Fruit fly (Drosophila melanogaster) whole organism, embryonic: ENCODE data around the gene Acbp6.

ENCODE experiments used
- Bgb ChIP-seq: fragments of 200-800 bp; sonication (Bioruptor generic); IDR thresholded peaks from 2 replicates; pipeline ENCODE4 v1.3.6; 2022; ENCODE audit warnings: missing biosample characterization, missing genetic modification characterization; ENCODE audit not compliant: partially characterized antibody
- C15 ChIP-seq: fragments of 200-800 bp; sonication (Bioruptor generic); IDR thresholded peaks from 3 replicates; pipeline ENCODE4 v1.3.6; 2022; ENCODE audit warnings: missing biosample characterization, missing genetic modification characterization
- CG10979 ChIP-seq: fragments of 200-800 bp; sonication (Bioruptor generic); optimal IDR thresholded peaks from 2 replicates; lab custom pipeline; 2018; ENCODE audit warnings: missing biosample characterization, mild to moderate bottlenecking, missing genetic modification characterization, moderate library complexity
- CG11560 ChIP-seq: fragments of 200-800 bp; sonication (Bioruptor generic); IDR thresholded peaks from 3 replicates; pipeline ENCODE4 v1.3.6; 2022; ENCODE audit warnings: missing biosample characterization, missing genetic modification characterization
- CG13296 ChIP-seq: fragments of 200-800 bp; sonication (Bioruptor generic); optimal IDR thresholded peaks from 3 replicates; lab custom pipeline; 2018; ENCODE audit warnings: missing biosample characterization, mild to moderate bottlenecking, missing genetic modification characterization
- CG15514 ChIP-seq: fragments of 200-800 bp; sonication (Bioruptor generic); optimal IDR thresholded peaks from 3 replicates; lab custom pipeline; 2017; ENCODE audit warnings: missing biosample characterization, missing genetic modification characterization, mild to moderate bottlenecking, moderate library complexity, missing genetic modification reagents
- CG2129 ChIP-seq: fragments of 200-800 bp; sonication (Bioruptor generic); IDR thresholded peaks from 2 replicates; pipeline ENCODE4 v1.3.6; 2022; ENCODE audit warnings: missing biosample characterization, missing genetic modification characterization; ENCODE audit not compliant: partially characterized antibody
- CG3281 ChIP-seq: fragments of 200-800 bp; sonication (Bioruptor generic); optimal IDR thresholded peaks from 3 replicates; lab custom pipeline; 2017; ENCODE audit warnings: missing biosample characterization, mild to moderate bottlenecking, missing genetic modification characterization
- CG33213 ChIP-seq: fragments of 200-800 bp; sonication (Bioruptor generic); optimal IDR thresholded peaks from 3 replicates; lab custom pipeline; 2016; ENCODE audit warnings: missing biosample characterization, missing genetic modification characterization
- CG4617 ChIP-seq: fragments of 200-800 bp; sonication (Bioruptor generic); optimal IDR thresholded peaks from 3 replicates; lab custom pipeline; 2016; ENCODE audit warnings: missing biosample characterization, missing genetic modification characterization, borderline replicate concordance
- CG4820 ChIP-seq: fragments of 200-800 bp; sonication (Bioruptor generic); optimal IDR thresholded peaks from 3 replicates; lab custom pipeline; 2016; ENCODE audit warnings: missing biosample characterization, missing genetic modification characterization
- CG4854 ChIP-seq: fragments of 200-800 bp; sonication (Bioruptor generic); optimal IDR thresholded peaks from 2 replicates; lab custom pipeline; 2016; ENCODE audit warnings: missing biosample characterization, missing genetic modification characterization, inconsistent platforms
- CG6272 ChIP-seq: fragments of 200-800 bp; sonication (Bioruptor generic); IDR thresholded peaks from 2 replicates; pipeline ENCODE4 v1.3.6; 2022; ENCODE audit warnings: missing biosample characterization, missing genetic modification characterization
- CG6683 ChIP-seq: fragments of 200-800 bp; sonication (Bioruptor generic); optimal IDR thresholded peaks from 2 replicates; lab custom pipeline; 2017; ENCODE audit warnings: missing biosample characterization, mild to moderate bottlenecking, missing genetic modification characterization, missing genetic modification reagents
- CG6791 ChIP-seq: fragments of 200-800 bp; sonication (Bioruptor generic); IDR thresholded peaks from 3 replicates; pipeline ENCODE4 v1.3.6; 2022; ENCODE audit warnings: missing biosample characterization, missing genetic modification characterization; ENCODE audit not compliant: partially characterized antibody
- CG9817 ChIP-seq: fragments of 200-800 bp; sonication (Bioruptor generic); optimal IDR thresholded peaks from 2 replicates; lab custom pipeline; 2018; ENCODE audit warnings: missing biosample characterization, mild to moderate bottlenecking, missing genetic modification characterization, moderate library complexity
- CHES-1-like ChIP-seq: fragments of 200-800 bp; sonication (Bioruptor generic); optimal IDR thresholded peaks from 2 replicates; lab custom pipeline; 2016; ENCODE audit warnings: missing biosample characterization, missing genetic modification characterization
- CoRest ChIP-seq: fragments of 200-800 bp; sonication (Bioruptor generic); optimal IDR thresholded peaks from 3 replicates; lab custom pipeline; 2018; ENCODE audit warnings: missing biosample characterization, mild to moderate bottlenecking, missing genetic modification characterization, moderate library complexity
- Doc2 ChIP-seq: fragments of 200-800 bp; sonication (Bioruptor generic); IDR thresholded peaks from 2 replicates; pipeline ENCODE4 v1.3.6; 2022; ENCODE audit warnings: missing biosample characterization, missing genetic modification characterization
- E2f2 ChIP-seq: fragments of 200-800 bp; sonication (Bioruptor generic); IDR thresholded peaks from 2 replicates; pipeline ENCODE4 v1.3.6; 2022; ENCODE audit warnings: missing biosample characterization, missing genetic modification characterization
- Lim3 ChIP-seq: fragments of 200-800 bp; sonication (Bioruptor generic); IDR thresholded peaks from 2 replicates; pipeline ENCODE4 v1.3.6; 2022; ENCODE audit warnings: missing biosample characterization, missing genetic modification characterization
- MBD-R2 ChIP-seq: fragments of 200-800 bp; sonication (Bioruptor generic); IDR thresholded peaks from 2 replicates; pipeline ENCODE4 v1.3.6; 2022; ENCODE audit warnings: missing biosample characterization, missing genetic modification characterization
- Mes4 ChIP-seq: fragments of 200-800 bp; sonication (Bioruptor generic); optimal IDR thresholded peaks from 2 replicates; lab custom pipeline; 2016; ENCODE audit warnings: missing biosample characterization, missing genetic modification characterization
- Opbp ChIP-seq: fragments of 200-800 bp; sonication (Bioruptor generic); IDR thresholded peaks from 3 replicates; pipeline ENCODE4 v1.3.6; 2022; ENCODE audit warnings: missing biosample characterization, missing genetic modification characterization; ENCODE audit not compliant: partially characterized antibody
- Rfx ChIP-seq: fragments of 200-800 bp; sonication (Bioruptor generic); IDR thresholded peaks from 2 replicates; pipeline ENCODE4 v1.3.6; 2022; ENCODE audit warnings: missing biosample characterization, missing genetic modification characterization
- Six4 ChIP-seq: fragments of 200-800 bp; sonication (Bioruptor generic); optimal IDR thresholded peaks from 2 replicates; lab custom pipeline; 2016; ENCODE audit warnings: missing biosample characterization, missing genetic modification characterization
- Stat92E ChIP-seq, 3 experiments: fragments of >200 bp in 2 of 3; fragments of 200-800 bp in 1 of 3; sonication (Bioruptor generic) in 1 of 3; optimal IDR thresholded peaks; 2 replicates each; lab custom pipeline; 2017 to 2019; ENCODE audit warnings: missing biosample characterization in 3 of 3, missing genetic modification characterization in 3 of 3, mild to moderate bottlenecking in 1 of 3, moderate library complexity in 1 of 3
- Tbp ChIP-seq: fragments of >200 bp; optimal IDR thresholded peaks from 2 replicates; lab custom pipeline; 2018; ENCODE audit warnings: missing biosample characterization, missing genetic modification characterization
- cg ChIP-seq: fragments of 200-800 bp; sonication (Bioruptor generic); optimal IDR thresholded peaks from 3 replicates; lab custom pipeline; 2019; ENCODE audit warnings: missing biosample characterization, mild to moderate bottlenecking, missing genetic modification characterization, moderate library complexity
- cwo ChIP-seq: fragments of 200-800 bp; sonication (Bioruptor generic); optimal IDR thresholded peaks from 3 replicates; lab custom pipeline; 2017; ENCODE audit warnings: missing biosample characterization, missing genetic modification characterization, mild to moderate bottlenecking, moderate library complexity, missing genetic modification reagents
- dm ChIP-seq: fragments of 200-800 bp; sonication (Bioruptor generic); optimal IDR thresholded peaks from 3 replicates; lab custom pipeline; 2016; ENCODE audit warnings: missing biosample characterization, missing genetic modification characterization
- gfzf ChIP-seq: fragments of 200-800 bp; sonication (Bioruptor generic); optimal IDR thresholded peaks from 2 replicates; lab custom pipeline; 2016; ENCODE audit warnings: missing biosample characterization, mild to moderate bottlenecking, missing genetic modification characterization, moderate library complexity
- hb ChIP-seq: fragments of 200-800 bp; sonication (Bioruptor generic); IDR thresholded peaks from 3 replicates; pipeline ENCODE4 v1.3.6; 2022; ENCODE audit warnings: missing biosample characterization, missing genetic modification characterization; ENCODE audit not compliant: partially characterized antibody
- inv ChIP-seq: fragments of 200-800 bp; sonication (Bioruptor generic); IDR thresholded peaks from 2 replicates; pipeline ENCODE4 v1.3.6; 2022; ENCODE audit warnings: missing biosample characterization, missing genetic modification characterization; ENCODE audit not compliant: partially characterized antibody
- jigr1 ChIP-seq: fragments of 200-800 bp; sonication (Bioruptor generic); IDR thresholded peaks from 3 replicates; pipeline ENCODE4 v1.3.6; 2022; ENCODE audit warnings: missing biosample characterization, missing genetic modification characterization
- lab ChIP-seq: fragments of 200-800 bp; sonication (Bioruptor generic); optimal IDR thresholded peaks from 3 replicates; lab custom pipeline; 2017; ENCODE audit warnings: missing biosample characterization, missing genetic modification characterization, mild to moderate bottlenecking, moderate library complexity, missing genetic modification reagents
- mld ChIP-seq: fragments of 200-800 bp; sonication (Bioruptor generic); IDR thresholded peaks from 3 replicates; pipeline ENCODE4 v1.3.6; 2022; ENCODE audit warnings: missing biosample characterization, missing genetic modification characterization; ENCODE audit not compliant: partially characterized antibody
- pho ChIP-seq: fragments of 200-800 bp; sonication (Bioruptor generic); optimal IDR thresholded peaks from 2 replicates; lab custom pipeline; 2016; ENCODE audit warnings: missing biosample characterization, missing genetic modification characterization
- prd ChIP-seq, 3 experiments: fragments of >200 bp in 2 of 3; fragments of 200-800 bp in 1 of 3; sonication (Bioruptor generic) in 1 of 3; optimal IDR thresholded peaks in 2 of 3; IDR thresholded peaks in 1 of 3; 2 replicates in 2 of 3; 3 replicates in 1 of 3; pipeline versions ENCODE4 v1.3.6 to Lab custom; 2017 to 2022; ENCODE audit warnings: missing biosample characterization in 1 of 3, missing genetic modification characterization in 1 of 3
- pum ChIP-seq: fragments of 200-800 bp; sonication (Bioruptor generic); optimal IDR thresholded peaks from 2 replicates; lab custom pipeline; 2016; ENCODE audit warnings: missing biosample characterization, missing genetic modification characterization
- schlank ChIP-seq: fragments of 200-800 bp; sonication (Bioruptor generic); optimal IDR thresholded peaks from 2 replicates; lab custom pipeline; 2018; ENCODE audit warnings: missing biosample characterization, mild to moderate bottlenecking, missing genetic modification characterization
- shn ChIP-seq: fragments of 200-800 bp; sonication (Bioruptor generic); optimal IDR thresholded peaks from 3 replicates; lab custom pipeline; 2016; ENCODE audit warnings: missing biosample characterization, missing genetic modification characterization
- stwl ChIP-seq: fragments of 200-800 bp; sonication (Bioruptor generic); optimal IDR thresholded peaks from 3 replicates; lab custom pipeline; 2018; ENCODE audit warnings: missing biosample characterization, mild to moderate bottlenecking, missing genetic modification characterization, moderate library complexity
- tna ChIP-seq: fragments of 200-800 bp; sonication (Bioruptor generic); IDR thresholded peaks from 2 replicates; pipeline ENCODE4 v1.3.6; 2022; ENCODE audit warnings: missing biosample characterization, missing genetic modification characterization; ENCODE audit not compliant: partially characterized antibody
- toy ChIP-seq: fragments of 200-800 bp; sonication (Bioruptor generic); IDR thresholded peaks from 2 replicates; pipeline ENCODE4 v1.3.6; 2022; ENCODE audit warnings: missing biosample characterization, missing genetic modification characterization
- zen ChIP-seq: fragments of 200-800 bp; sonication (Bioruptor generic); optimal IDR thresholded peaks from 3 replicates; lab custom pipeline; 2018; ENCODE audit warnings: missing biosample characterization, mild to moderate bottlenecking, missing genetic modification characterization, moderate library complexity
- zen2 ChIP-seq: fragments of 200-800 bp; sonication (Bioruptor generic); IDR thresholded peaks from 3 replicates; pipeline ENCODE4 v1.3.6; 2022; ENCODE audit warnings: missing biosample characterization, missing genetic modification characterization; ENCODE audit not compliant: partially characterized antibody

Gene Acbp6

DNA sequence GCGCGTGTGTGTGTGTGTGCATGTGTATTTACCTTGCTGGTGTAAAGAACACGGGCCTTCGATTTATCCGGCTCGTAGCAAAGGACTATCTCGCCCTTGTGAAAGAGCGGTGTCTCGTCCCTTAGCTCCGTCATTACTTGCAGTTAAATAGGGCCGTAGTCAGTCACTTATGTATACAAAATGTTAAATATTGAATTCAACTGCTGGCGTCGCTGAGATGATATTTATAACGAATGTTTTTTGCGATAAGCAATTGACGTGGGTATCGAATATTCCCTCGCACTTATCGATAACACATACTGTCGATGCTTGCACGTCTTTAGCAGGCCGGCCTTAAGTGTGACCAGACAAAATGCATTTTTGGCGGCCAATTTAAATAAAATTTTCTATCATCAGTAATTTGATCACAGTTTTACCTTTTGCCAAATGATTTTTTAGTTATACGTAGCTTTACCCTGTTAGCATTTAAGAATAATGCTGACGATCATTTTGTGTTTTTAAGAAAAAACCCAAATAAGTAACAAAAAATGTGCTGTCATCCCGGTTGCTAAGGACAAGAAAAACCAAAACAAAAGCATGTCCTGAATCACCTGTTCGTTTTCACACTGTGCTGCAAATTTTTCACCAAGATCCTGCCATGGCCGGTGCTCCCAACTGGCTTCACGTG, 3.3 kb upstream of the Acbp6 start, which contains the start of the genes msl-3 and BBS1 (continued):
- TF ChIP-seq CG4854 (GFP tag; lab: Kevin White, UChicago) (no peak), pum (GFP tag; lab: Kevin White, UChicago) (no peak), Six4 (GFP tag; lab: Kevin White, UChicago) (no peak), Lim3 (no peak), tna (GFP tag; lab: Robert Waterston, UW) (peak; percentile 54), jigr1 (GFP tag; lab: Robert Waterston, UW) (no peak), Tbp (GFP tag; lab: Kevin White, UChicago) (no peak), CG6683 (GFP tag; lab: Kevin White, UChicago) (no peak), hb (GFP tag; lab: Robert Waterston, UW) (0 out of 3 replicates have a peak, but pooled peaks have one; percentile 61), dm (peak; percentile 16), CG6791 (peak; percentile 72; the same call in 2 of the 3 replicates), cg (peak; percentile 90), CHES-1-like (peak; percentile 42), schlank (tag; lab: Kevin White, UChicago) (no peak), lab (GFP tag; lab: Kevin White, UChicago) (peak; percentile 13), zen (tag; lab: Kevin White, UChicago) (peak; percentile 28), inv (peak; percentile 33; the same call in 1 of the 2 replicates), CG9817 (tag; lab: Kevin White, UChicago) (no peak), gfzf (GFP tag; lab: Kevin White, UChicago) (peak; percentile 49), CG3281 (GFP tag; lab: Kevin White, UChicago) (peak; percentile 2), CG2129 (GFP tag; lab: Robert Waterston, UW) (peak; percentile 29; the same call in 1 of the 2 replicates), CG13296 (GFP tag; lab: Kevin White, UChicago) (no peak), CG15514 (GFP tag; lab: Kevin White, UChicago) (peak; percentile 76), CG4820 (GFP tag; lab: Kevin White, UChicago) (no peak), Doc2 (GFP tag; lab: Robert Waterston, UW) (no peak), Rfx (GFP tag; lab: Robert Waterston, UW) (0 out of 2 replicates have a peak, but pooled peaks have one; percentile 4), stwl (tag; lab: Kevin White, UChicago) (peak; percentile 88), Mes4 (GFP tag; lab: Kevin White, UChicago) (no peak), CG6272 (GFP tag; lab: Robert Waterston, UW) (no peak), shn (GFP tag; lab: Kevin White, UChicago) (no peak), CG33213 (GFP tag; lab: Kevin White, UChicago) (peak; percentile 40), E2f2 (GFP tag; lab: Robert Waterston, UW) (peak; percentile 96), pho (peak; percentile 9), C15 (GFP tag; lab: Robert Waterston, UW) (no peak), prd (optimal IDR thresholded peaks at IDR 0.05; lab: Kevin White, UChicago) (no peak), prd (GFP tag; IDR thresholded peaks at IDR 0.05; lab: Robert Waterston, UW) (no peak), zen2 (GFP tag; lab: Robert Waterston, UW) (peak; percentile 22; the same call in 1 of the 3 replicates), CG11560 (tag; lab: Robert Waterston, UW) (peak; percentile 99), cwo (GFP tag; lab: Kevin White, UChicago) (no peak), Stat92E (GFP tag; optimal IDR thresholded peaks at IDR 0.05; lab: Kevin White, UChicago) (no peak), mld (GFP tag; lab: Robert Waterston, UW) (0 out of 3 replicates have a peak, but pooled peaks have one; percentile 11), CG4617 (peak; percentile 84), CoRest (tag; lab: Kevin White, UChicago) (no peak), toy (GFP tag; lab: Robert Waterston, UW) (no peak), Opbp (peak; percentile 74), MBD-R2 (GFP tag; lab: Robert Waterston, UW) (peak; percentile 69), Bgb (GFP tag; lab: Robert Waterston, UW) (peak; percentile 66; the same call in 1 of the 2 replicates), CG10979 (tag; lab: Kevin White, UChicago) (peak; percentile 14)
